Worm (Caenorhabditis elegans): ENCODE data around the gene F14H12.8.

- TF ChIP-seq aly-1 (tag; optimal IDR thresholded peaks at IDR 0.05) (no peak), pes-1 (GFP tag; IDR thresholded peaks at IDR 0.05) (no peak), ama-1 (optimal IDR thresholded peaks at IDR 0.05) (no peak), flt-1 (GFP tag; IDR thresholded peaks at IDR 0.05) (no peak), ets-7 (tag; optimal IDR thresholded peaks at IDR 0.05) (no peak), tbx-37 (GFP tag; conservative IDR thresholded peaks at IDR 0.05) (no peak), ceh-13 (GFP tag; optimal IDR thresholded peaks at IDR 0.05) (no peak), ceh-36 (tag; optimal IDR thresholded peaks at IDR 0.05) (no peak)
Observed at ce11 chrX:4377689-4378088, 12.9 kb upstream of the F14H12.8 start, which contains the start of gene R160.12.

Measured in whole organism, early embryonic.